Worm (Caenorhabditis elegans) whole organism, dauer: ENCODE results near the gene B0310.3.

ENCODE experiments used
- unc-62 ChIP-seq: sonication (generic microtip); optimal IDR thresholded peaks from 2 replicates; lab custom pipeline; 2017; ENCODE audit warnings: missing biosample characterization, missing genetic modification reagents, missing genetic modification characterization

Gene B0310.3

DNA sequence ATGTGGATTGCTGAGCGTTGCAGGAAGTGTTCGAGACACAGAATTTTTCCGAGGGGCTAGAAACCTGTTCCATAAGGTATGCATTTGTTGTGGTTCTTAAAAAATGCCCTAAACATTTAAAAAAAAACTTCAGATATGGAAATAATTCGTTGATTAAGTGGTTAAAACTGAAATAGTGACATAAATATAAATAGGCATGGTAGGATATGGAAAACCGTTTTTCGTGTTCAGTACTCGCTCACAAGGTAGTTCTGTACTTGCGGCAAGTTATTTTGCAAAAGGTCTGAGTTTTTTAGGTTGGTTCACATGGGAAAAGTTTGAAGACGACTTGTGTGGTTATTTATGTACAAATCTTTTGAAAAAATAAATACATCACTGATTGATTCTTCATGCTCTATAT, at the start of gene B0310.3:
TSS of gene B0310.3 (minus strand) at position 101 of the 400 bp plus-strand sequence.
- no peak for TF ChIP-seq unc-62 (GFP tag; lab: Kevin White, UChicago)

ce11 chrX:557857-558256, 37.1 kb upstream of the B0310.3 start, which contains the start of gene nas-38:
nas-38 (plus strand) TSS chrX:558157.
- no peak for TF ChIP-seq unc-62 (GFP tag; lab: Kevin White, UChicago)

DNA sequence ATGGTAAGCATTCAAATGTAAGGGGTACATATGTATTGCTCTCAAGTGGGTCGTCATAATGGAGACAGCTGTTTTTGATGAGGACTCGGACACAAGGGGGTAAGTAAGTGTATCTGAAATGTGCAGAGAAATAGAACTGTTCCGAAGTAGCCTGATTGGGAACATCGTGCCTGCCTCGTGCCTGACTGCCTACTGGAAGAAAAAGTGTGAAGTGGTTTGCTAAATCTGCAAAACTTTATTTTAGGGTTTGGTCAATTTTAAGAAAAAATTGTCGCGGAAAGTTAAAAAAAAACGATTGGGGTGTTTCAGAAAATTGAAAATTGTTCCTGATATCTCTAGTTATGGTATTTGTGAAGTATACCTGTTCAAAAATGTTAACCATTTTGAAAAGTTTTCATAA, 36.4 kb upstream of the B0310.3 start, which contains the start of gene hlh-19:
TSS of gene hlh-19 (minus strand) at position 101 of the 400 bp plus-strand sequence.
- no peak for TF ChIP-seq unc-62 (GFP tag; lab: Kevin White, UChicago)

- no peak for TF ChIP-seq unc-62 (GFP tag; lab: Kevin White, UChicago)
These were observed 34.4 kb upstream of the B0310.3 start for ce11 chrX:555043-555791.

DNA sequence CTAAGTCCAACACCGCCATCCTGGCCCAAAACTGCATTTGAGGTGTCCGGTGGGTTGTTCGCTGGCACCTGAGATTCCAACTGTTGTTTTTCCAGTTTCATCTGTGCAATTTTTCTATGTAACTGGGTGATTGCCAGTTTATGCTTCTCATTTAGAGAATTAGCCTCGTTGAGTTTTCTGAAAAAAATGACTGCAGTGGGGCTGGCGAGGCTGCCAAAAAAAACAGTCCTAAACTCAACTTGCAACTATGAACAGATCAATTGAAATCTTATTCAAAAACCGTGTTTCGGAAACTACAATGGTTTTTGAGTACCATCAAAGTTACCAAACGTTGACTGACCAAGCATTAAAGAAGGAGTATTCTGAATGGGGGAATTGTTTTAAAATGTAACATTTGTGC, 33.1 kb upstream of the B0310.3 start, which contains the start of gene F57C12.6:
TSS of gene F57C12.6 (minus strand) at position 101 of the 400 bp plus-strand sequence.
- no peak for TF ChIP-seq unc-62 (GFP tag; lab: Kevin White, UChicago)

DNA sequence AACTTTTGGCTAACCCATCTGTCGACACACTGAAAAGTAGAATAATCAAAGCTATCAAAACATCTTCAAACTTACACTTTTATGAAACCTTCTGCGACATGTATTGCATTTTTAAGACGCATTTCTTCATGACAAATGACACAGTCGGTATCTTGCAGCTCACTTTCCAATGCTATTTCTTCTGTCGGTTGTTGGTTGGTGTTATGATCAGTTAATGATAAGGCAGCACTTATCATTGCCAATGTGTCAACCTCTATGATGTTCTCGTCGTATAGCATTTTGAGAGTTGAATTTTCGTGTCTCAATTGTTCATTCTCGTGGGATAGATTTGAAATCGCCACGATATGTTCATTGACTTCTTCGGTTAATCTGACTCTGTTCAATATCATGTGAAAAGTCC, 32.6 kb upstream of the B0310.3 start:
- TF ChIP-seq unc-62 (GFP tag; lab: Kevin White, UChicago), result no peak

- no peak for TF ChIP-seq unc-62 (GFP tag; lab: Kevin White, UChicago)
These were observed 30.5 kb upstream of the B0310.3 start, which contains the start of gene F57C12.2 for ce11 chrX:551175-551729. F57C12.2 (minus strand) TSS chrX:551392.

ce11 chrX:542807-543206, 22.0 kb upstream of the B0310.3 start, which contains the start of gene F28C10.1:
F28C10.1 (plus strand) TSS chrX:543107.
- no peak for TF ChIP-seq unc-62 (GFP tag; lab: Kevin White, UChicago)

- no peak for TF ChIP-seq unc-62 (GFP tag; lab: Kevin White, UChicago)
These were observed 17.3 kb upstream of the B0310.3 start for ce11 chrX:538083-538482.

DNA sequence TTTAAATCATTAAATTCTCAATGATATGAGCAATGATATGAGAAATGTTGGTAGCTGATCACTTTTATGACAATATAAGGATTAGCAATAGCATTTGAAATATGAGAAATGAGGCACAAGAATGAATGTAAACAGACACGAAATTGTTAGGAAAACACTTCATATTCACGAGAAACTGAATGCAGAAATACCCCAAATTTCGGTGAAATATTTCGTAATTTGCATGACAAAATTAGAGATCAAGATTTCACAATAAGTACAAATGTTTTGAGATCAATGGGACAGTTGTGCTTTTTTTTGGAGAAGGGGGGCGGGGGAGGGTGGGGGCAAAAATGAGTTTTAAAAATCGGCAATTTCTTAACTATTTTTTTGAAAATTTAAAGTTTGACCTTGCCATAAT, 15.6 kb upstream of the B0310.3 start:
- TF ChIP-seq unc-62 (GFP tag; lab: Kevin White, UChicago), result no peak

DNA sequence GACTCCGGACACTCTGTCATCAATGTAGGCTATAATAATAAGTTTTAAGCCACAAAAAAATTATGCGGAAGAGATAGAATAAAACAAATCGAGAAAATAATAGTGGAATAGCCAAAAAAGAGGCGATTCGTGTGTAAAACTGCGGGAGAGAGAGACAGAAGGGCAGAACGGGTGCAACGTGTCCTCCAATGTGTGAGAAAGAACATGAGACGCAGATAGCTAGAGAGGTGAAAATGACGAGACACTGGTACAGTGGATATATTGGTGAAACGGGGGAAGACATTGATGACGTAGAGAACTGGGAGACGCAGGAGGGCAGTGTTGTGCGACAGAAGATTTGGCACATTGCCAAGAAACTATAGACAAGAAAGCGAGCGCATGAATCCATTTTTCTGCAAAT, 14.9 kb upstream of the B0310.3 start, which contains the start of gene F28C10.3:
TSS of gene F28C10.3 (minus strand) at position 101 of the 400 bp plus-strand sequence.
- no peak for TF ChIP-seq unc-62 (GFP tag; lab: Kevin White, UChicago)

- no peak for TF ChIP-seq unc-62 (GFP tag; lab: Kevin White, UChicago)
These were observed 10.1 kb upstream of the B0310.3 start, which contains the start of gene B0310.6 for ce11 chrX:530909-531308. B0310.6 (minus strand) TSS chrX:531009.

- TF ChIP-seq unc-62 (GFP tag; lab: Kevin White, UChicago), result no peak
These were observed 9.2 kb upstream of the B0310.3 start, which contains the start of gene ugt-46 for ce11 chrX:530011-530410. ugt-46 (minus strand) TSS chrX:530289.

DNA sequence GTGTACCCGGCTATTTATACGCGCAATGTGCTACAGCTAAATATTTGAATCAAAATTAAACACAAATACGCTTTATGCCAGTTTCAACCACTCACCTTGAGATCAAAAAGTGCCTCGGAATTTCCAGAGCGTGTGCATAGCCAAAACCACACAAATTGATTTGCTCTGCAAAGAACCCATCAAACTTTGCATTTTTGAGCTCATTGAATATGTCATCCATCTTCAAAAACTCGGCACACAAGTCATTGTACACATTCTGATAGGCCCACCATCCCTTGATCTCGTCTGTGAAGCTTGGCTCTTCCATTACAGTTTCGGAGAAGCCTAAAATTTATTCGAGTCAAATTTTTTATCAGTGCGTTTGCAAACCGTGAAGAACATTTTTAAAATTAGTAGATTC, 8.6 kb upstream of the B0310.3 start:
- TF ChIP-seq unc-62 (GFP tag; lab: Kevin White, UChicago), result no peak

- no peak for TF ChIP-seq unc-62 (GFP tag; lab: Kevin White, UChicago)
These were observed 8.0 kb upstream of the B0310.3 start for ce11 chrX:528761-529160.

DNA sequence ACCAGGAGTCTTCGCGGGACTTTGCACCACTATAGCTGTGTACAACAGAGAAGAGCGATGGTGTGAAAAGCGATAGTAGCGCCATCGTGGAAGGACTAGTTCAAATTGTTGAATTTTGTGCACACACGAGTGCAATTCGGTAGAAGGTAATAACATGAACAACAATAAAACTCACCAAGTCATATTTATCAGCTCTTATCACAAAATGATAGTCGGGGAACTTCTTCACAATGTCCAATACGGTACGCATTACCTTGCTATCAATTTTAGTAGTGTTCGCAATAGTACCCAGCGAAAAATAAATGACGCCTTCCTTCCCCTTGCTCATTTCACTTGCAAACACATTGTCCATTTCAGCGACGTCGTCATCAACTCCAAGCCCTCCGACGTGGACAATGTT, 6.9 kb upstream of the B0310.3 start:
- TF ChIP-seq unc-62 (GFP tag; lab: Kevin White, UChicago), result no peak
